Worm (Caenorhabditis elegans): ENCODE results near the gene R10E4.6.

ce11 chrIII:4300989-4301498 is 7.8 kb downstream of the R10E4.6 start, which contains the start of gene R10E4.11:
- TF ChIP-seq flt-1 (GFP tag; IDR thresholded peaks at IDR 0.05): no peak
- TF ChIP-seq cog-1 (tag; optimal IDR thresholded peaks at IDR 0.05): no peak
- no peak for TF ChIP-seq klf-2 (GFP tag; conservative IDR thresholded peaks at IDR 0.05)
- TF ChIP-seq tab-1 (GFP tag; IDR thresholded peaks at IDR 0.05): no peak
- no peak for TF ChIP-seq ztf-29 (GFP tag; IDR thresholded peaks at IDR 0.05)
- no peak for TF ChIP-seq T22C8.4 (GFP tag; IDR thresholded peaks at IDR 0.05)
